1 worm cellular context compared by ENCODE assay signal in the genomic region with DNA sequence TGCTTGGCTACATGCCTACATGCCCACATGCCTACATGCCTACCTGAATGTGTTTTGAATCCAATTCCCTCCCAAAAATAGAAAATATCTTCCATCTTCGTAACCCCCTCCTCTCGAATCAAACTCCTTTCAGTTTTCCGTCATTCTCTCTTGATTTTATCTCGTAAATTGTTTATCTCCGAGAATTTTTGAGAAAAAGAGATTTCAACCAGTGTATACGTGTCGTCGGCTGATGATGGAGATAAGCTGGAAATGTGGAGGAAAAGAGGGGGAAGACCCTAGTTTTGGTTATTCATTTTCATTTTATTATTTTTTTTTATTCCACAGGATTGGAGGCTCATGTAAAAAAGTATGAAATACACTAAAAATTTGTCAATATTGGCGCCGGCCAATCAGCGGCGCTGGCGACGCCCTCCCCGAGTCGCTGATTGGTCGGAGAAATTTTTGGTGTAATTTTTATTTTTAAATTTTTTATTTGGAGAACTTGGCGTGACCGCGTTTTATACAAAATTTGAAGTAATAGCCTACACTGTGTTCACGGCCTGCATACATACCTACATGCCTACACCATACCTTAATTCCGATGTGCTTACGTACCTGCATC.
TF ChIP-seq lines count a peak whose summit lies in the region.

No protein-coding gene starts in this region.

TF ChIP-seq in whole organism, L1 larva, 84 proteins besides CTCF, POLR2A, EP300 and RAD21 (continued from another document):
- TF ChIP-seq pag-3 (tag; optimal IDR thresholded peaks at IDR 0.05; lab: Kevin White, UChicago; ENCODE audit: borderline replicate concordance, insufficient read depth) (no peak), F16B12.6 (tag; optimal IDR thresholded peaks at IDR 0.05; lab: Kevin White, UChicago) (no peak), efl-3 (GFP tag; optimal IDR thresholded peaks at IDR 0.05; lab: Kevin White, UChicago) (no peak), ceh-8 (GFP tag; optimal IDR thresholded peaks at IDR 0.05; lab: Kevin White, UChicago) (no peak), skn-1 (tag; optimal IDR thresholded peaks at IDR 0.05; lab: Kevin White, UChicago) (no peak), isw-1 (GFP tag; IDR thresholded peaks at IDR 0.05; lab: Robert Waterston, UW) (no peak), nhr-77 (tag; optimal IDR thresholded peaks at IDR 0.05; lab: Kevin White, UChicago) (no peak), snpc-4 (tag; optimal IDR thresholded peaks at IDR 0.05; lab: Kevin White, UChicago) (no peak), egl-13 (tag; optimal IDR thresholded peaks at IDR 0.05; lab: Kevin White, UChicago) (no peak)
